Worm (Caenorhabditis elegans): Measurements from ENCODE around the gene F44E5.4.

The F44E5.4 gene

ce11 chrII:11742320-11742719, 16.8 kb downstream of the F44E5.4 start:
- no peak for TF ChIP-seq lin-15B (tag; optimal IDR thresholded peaks at IDR 0.05)
- no peak for TF ChIP-seq C04F5.9 (tag; optimal IDR thresholded peaks at IDR 0.05)
- TF ChIP-seq hpl-2 (GFP tag; optimal IDR thresholded peaks at IDR 0.05): no peak
- TF ChIP-seq mef-2 (tag; optimal IDR thresholded peaks at IDR 0.05): no peak

- peak; percentile 92 for TF ChIP-seq elt-2 (tag; optimal IDR thresholded peaks at IDR 0.05)
- peak in 1 of 2 experiments; percentile 5 for TF ChIP-seq lin-35 (GFP tag; optimal IDR thresholded peaks at IDR 0.05)
- no peak for TF ChIP-seq swsn-7 (tag; optimal IDR thresholded peaks at IDR 0.05)
These were observed 19.9 kb downstream of the F44E5.4 start, which contains the start of gene ctsa-1.2 for ce11 chrII:11739199-11739598. Gene ctsa-1.2 (plus strand): TSS chrII:11739358.

ce11 chrII:11737347-11737746, 21.8 kb downstream of the F44E5.4 start:
- TF ChIP-seq skn-1 (tag; optimal IDR thresholded peaks at IDR 0.05): peak; percentile 24
- peak; percentile 23 for TF ChIP-seq lir-3 (tag; optimal IDR thresholded peaks at IDR 0.05; ENCODE audit: poor library complexity)
- TF ChIP-seq grh-1 (GFP tag; IDR thresholded peaks at IDR 0.05): peak; percentile 96
- no peak for TF ChIP-seq aha-1 (tag; optimal IDR thresholded peaks at IDR 0.05)
- no peak for TF ChIP-seq fkh-4 (tag; optimal IDR thresholded peaks at IDR 0.05; ENCODE audit: borderline replicate concordance)
- TF ChIP-seq unc-86 (tag; optimal IDR thresholded peaks at IDR 0.05): no peak
- peak; percentile 74 for TF ChIP-seq nhr-20 (tag; optimal IDR thresholded peaks at IDR 0.05)
- TF ChIP-seq ceh-88 (GFP tag; IDR thresholded peaks at IDR 0.05): no peak
- no peak for TF ChIP-seq fkh-8 (tag; optimal IDR thresholded peaks at IDR 0.05)
- TF ChIP-seq nhr-19 (GFP tag; conservative IDR thresholded peaks at IDR 0.05): peak; percentile 41; the same call in 1 of the 2 replicates
- TF ChIP-seq nhr-47 (tag; optimal IDR thresholded peaks at IDR 0.05): peak; percentile 16
- peak; percentile 84 for TF ChIP-seq blmp-1 (tag; optimal IDR thresholded peaks at IDR 0.05)
- TF ChIP-seq nhr-90 (tag; optimal IDR thresholded peaks at IDR 0.05; ENCODE audit: poor library complexity): peak; percentile 62
- no peak for TF ChIP-seq Y116A8C.19 (tag; optimal IDR thresholded peaks at IDR 0.05; ENCODE audit: borderline replicate concordance)
- peak; percentile 5 to 33 for TF ChIP-seq efl-1 (optimal IDR thresholded peaks at IDR 0.05)
- TF ChIP-seq efl-1 (GFP tag; optimal IDR thresholded peaks at IDR 0.05 in 1 of 2): peak in 1 of 2 experiments; percentile 91
- TF ChIP-seq hlh-4 (tag; optimal IDR thresholded peaks at IDR 0.05): no peak
- TF ChIP-seq alr-1 (tag; optimal IDR thresholded peaks at IDR 0.05; ENCODE audit: borderline replicate concordance): no peak
- no peak for TF ChIP-seq snpc-4 (tag; optimal IDR thresholded peaks at IDR 0.05)
- TF ChIP-seq unc-62 (GFP tag; optimal IDR thresholded peaks at IDR 0.05): no peak
- TF ChIP-seq nhr-76 (tag; optimal IDR thresholded peaks at IDR 0.05): no peak
- TF ChIP-seq vab-15 (tag; optimal IDR thresholded peaks at IDR 0.05): no peak
- peak; percentile 79 for TF ChIP-seq snu-23 (GFP tag; optimal IDR thresholded peaks at IDR 0.05)
- no peak for TF ChIP-seq pag-3 (tag; optimal IDR thresholded peaks at IDR 0.05; ENCODE audit: borderline replicate concordance, insufficient read depth)
- no peak for TF ChIP-seq unc-130 (tag; optimal IDR thresholded peaks at IDR 0.05)
- no peak for TF ChIP-seq ceh-8 (GFP tag; optimal IDR thresholded peaks at IDR 0.05)
- TF ChIP-seq rnt-1 (tag; optimal IDR thresholded peaks at IDR 0.05): peak; percentile 20
- peak in 1 of 2 experiments; percentile 47 for TF ChIP-seq lin-35 (GFP tag; optimal IDR thresholded peaks at IDR 0.05)
- TF ChIP-seq sup-37 (GFP tag; optimal IDR thresholded peaks at IDR 0.05): no peak
- TF ChIP-seq lin-14 (GFP tag; optimal IDR thresholded peaks at IDR 0.05): peak; percentile 88
- peak; percentile 74 for TF ChIP-seq nhr-71 (tag; optimal IDR thresholded peaks at IDR 0.05)
- peak; percentile 60 for TF ChIP-seq mep-1 (tag; optimal IDR thresholded peaks at IDR 0.05)
- peak; percentile 41 to 53 for TF ChIP-seq lsy-2 (tag; optimal IDR thresholded peaks at IDR 0.05)
- TF ChIP-seq tlp-1 (tag; optimal IDR thresholded peaks at IDR 0.05): no peak
- peak; percentile 69 for TF ChIP-seq ztf-4 (tag; optimal IDR thresholded peaks at IDR 0.05)
- no peak for TF ChIP-seq ceh-90 (tag; optimal IDR thresholded peaks at IDR 0.05)
- TF ChIP-seq elt-2 (tag; optimal IDR thresholded peaks at IDR 0.05): no peak
- TF ChIP-seq mef-2 (tag; optimal IDR thresholded peaks at IDR 0.05): no peak
- no peak for TF ChIP-seq ces-1 (GFP tag; optimal IDR thresholded peaks at IDR 0.05)
- TF ChIP-seq tbx-2 (tag; optimal IDR thresholded peaks at IDR 0.05): peak; percentile 57
- TF ChIP-seq swsn-7 (tag; optimal IDR thresholded peaks at IDR 0.05): peak; percentile 22
- TF ChIP-seq elt-3 (tag; optimal IDR thresholded peaks at IDR 0.05): peak in 4 of 6 experiments; percentile 9 to 75 (median 52)
- peak; percentile 93 for TF ChIP-seq nhr-85 (tag)
- peak; percentile 20 for TF ChIP-seq xbp-1 (tag; optimal IDR thresholded peaks at IDR 0.05)
- peak in 1 of 3 experiments; percentile 30 for TF ChIP-seq dpl-1 (GFP tag; optimal IDR thresholded peaks at IDR 0.05)
